Fruit fly (Drosophila melanogaster) whole organism, adult: ENCODE measurements around the gene CG7484.

Source experiments
- CG11617 ChIP-seq: fragments of 200-800 bp; sonication (Bioruptor generic); optimal IDR thresholded peaks from 2 replicates; lab custom pipeline; 2017; ENCODE audit warnings: mild to moderate bottlenecking, missing biosample characterization, missing genetic modification reagents, missing genetic modification characterization
- CG12768 ChIP-seq: fragments of 200-800 bp; sonication (Bioruptor generic); optimal IDR thresholded peaks from 2 replicates; lab custom pipeline; 2017; ENCODE audit warnings: missing biosample characterization, missing genetic modification characterization, mild to moderate bottlenecking, moderate library complexity, missing genetic modification reagents
- CG14711 ChIP-seq: fragments of 200-800 bp; sonication (Bioruptor generic); optimal IDR thresholded peaks from 2 replicates; lab custom pipeline; 2018; ENCODE audit warnings: missing biosample characterization, mild to moderate bottlenecking, missing genetic modification characterization, moderate library complexity
- CG1620 ChIP-seq: fragments of 200-800 bp; sonication (Bioruptor generic); optimal IDR thresholded peaks from 2 replicates; lab custom pipeline; 2016; ENCODE audit warnings: missing biosample characterization, missing genetic modification characterization
- CG33017 ChIP-seq: fragments of 200-800 bp; sonication (Bioruptor generic); optimal IDR thresholded peaks from 2 replicates; lab custom pipeline; 2018; ENCODE audit warnings: missing biosample characterization, mild to moderate bottlenecking, missing genetic modification characterization, moderate library complexity
- CG5204 ChIP-seq: fragments of 200-800 bp; sonication (Bioruptor generic); optimal IDR thresholded peaks from 2 replicates; lab custom pipeline; 2016; ENCODE audit warnings: missing biosample characterization, missing genetic modification characterization
- CG7045 ChIP-seq: fragments of 200-800 bp; sonication (Bioruptor generic); optimal IDR thresholded peaks from 2 replicates; lab custom pipeline; 2017; ENCODE audit warnings: missing biosample characterization, mild to moderate bottlenecking, missing genetic modification characterization
- CG7101 ChIP-seq: fragments of 200-800 bp; sonication (Bioruptor generic); optimal IDR thresholded peaks from 2 replicates; lab custom pipeline; 2018; ENCODE audit warnings: missing biosample characterization, mild to moderate bottlenecking, missing genetic modification characterization, moderate library complexity
- Clk ChIP-seq: fragments of 200-800 bp; sonication (Bioruptor generic); optimal IDR thresholded peaks from 2 replicates; lab custom pipeline; 2017; ENCODE audit warnings: missing biosample characterization, missing genetic modification characterization
- Crg-1 ChIP-seq: fragments of 200-800 bp; sonication (Bioruptor generic); optimal IDR thresholded peaks from 2 replicates; lab custom pipeline; 2016; ENCODE audit warnings: missing biosample characterization, missing genetic modification characterization
- Hr96 ChIP-seq: fragments of 200-800 bp; sonication (Bioruptor generic); optimal IDR thresholded peaks from 2 replicates; lab custom pipeline; 2016; ENCODE audit warnings: missing biosample characterization, missing genetic modification characterization
- Mnt ChIP-seq: fragments of 200-800 bp; sonication (Bioruptor generic); optimal IDR thresholded peaks from 2 replicates; lab custom pipeline; 2016; ENCODE audit warnings: missing biosample characterization, mild to moderate bottlenecking, missing genetic modification characterization
- bab1 ChIP-seq: fragments of 200-800 bp; sonication (Bioruptor generic); optimal IDR thresholded peaks from 3 replicates; lab custom pipeline; 2019; ENCODE audit warnings: missing biosample characterization, mild to moderate bottlenecking, missing genetic modification characterization, moderate library complexity
- cic ChIP-seq: fragments of 200-800 bp; sonication (Bioruptor generic); optimal IDR thresholded peaks from 2 replicates; lab custom pipeline; 2017; ENCODE audit warnings: missing biosample characterization, mild to moderate bottlenecking, missing genetic modification characterization, moderate library complexity
- cnc ChIP-seq, 2 experiments: fragments of >200 bp; optimal IDR thresholded peaks; 2 replicates each; lab custom pipeline; 2017
- kay ChIP-seq: fragments of 200-800 bp; sonication (Bioruptor generic); peaks from one replicate; lab custom pipeline; 2016; ENCODE audit warnings: missing biosample characterization, missing genetic modification characterization, borderline replicate concordance
- ovo ChIP-seq: fragments of 200-800 bp; sonication (Bioruptor generic); optimal IDR thresholded peaks from 2 replicates; lab custom pipeline; 2016; ENCODE audit warnings: missing biosample characterization, missing genetic modification characterization
- pad ChIP-seq: fragments of 200-800 bp; sonication (Bioruptor generic); optimal IDR thresholded peaks from 3 replicates; lab custom pipeline; 2017; ENCODE audit warnings: missing biosample characterization, missing genetic modification characterization, mild to moderate bottlenecking, moderate library complexity, missing genetic modification reagents
- tj ChIP-seq: fragments of 200-800 bp; sonication (Bioruptor generic); optimal IDR thresholded peaks from 3 replicates; lab custom pipeline; 2017; ENCODE audit warnings: missing biosample characterization, mild to moderate bottlenecking, missing genetic modification characterization, moderate library complexity
- toe ChIP-seq: fragments of 200-800 bp; sonication (Bioruptor generic); optimal IDR thresholded peaks from 2 replicates; lab custom pipeline; 2016; ENCODE audit warnings: missing biosample characterization, missing genetic modification characterization

Gene CG7484

dm6 chr3L:17616876-17617279, 37.5 kb upstream of the CG7484 start:
- TF ChIP-seq pad (GFP tag; lab: Kevin White, UChicago), result peak; percentile 10
- TF ChIP-seq CG1620 (GFP tag; lab: Kevin White, UChicago), result no peak
- no peak for TF ChIP-seq Hr96 (GFP tag; lab: Kevin White, UChicago)
- TF ChIP-seq cnc (optimal IDR thresholded peaks at IDR 0.05; lab: Kevin White, UChicago), result no peak
- TF ChIP-seq cic (GFP tag; lab: Kevin White, UChicago), result peak; percentile 92
- TF ChIP-seq CG12768 (GFP tag; lab: Kevin White, UChicago), result peak; percentile 76
- peak; percentile 19 for TF ChIP-seq CG11617 (GFP tag; lab: Kevin White, UChicago)
- TF ChIP-seq CG7101 (tag; lab: Kevin White, UChicago), result peak; percentile 5
- TF ChIP-seq ovo, result peak; percentile 78
- no peak for TF ChIP-seq bab1
- no peak for TF ChIP-seq kay (GFP tag; lab: Kevin White, UChicago)
- TF ChIP-seq Clk, result no peak
- no peak for TF ChIP-seq tj (GFP tag; lab: Kevin White, UChicago)
- peak; percentile 39 for TF ChIP-seq Crg-1 (GFP tag; lab: Kevin White, UChicago)
- TF ChIP-seq toe (GFP tag; lab: Kevin White, UChicago), result no peak
- TF ChIP-seq CG14711 (tag; lab: Kevin White, UChicago), result no peak
- TF ChIP-seq Mnt (GFP tag; lab: Kevin White, UChicago), result peak; percentile 62
- TF ChIP-seq CG33017 (tag; lab: Kevin White, UChicago), result peak; percentile 33
- TF ChIP-seq CG7045 (GFP tag; lab: Kevin White, UChicago), result peak; percentile 9
- TF ChIP-seq CG5204 (GFP tag; lab: Kevin White, UChicago), result no peak

DNA sequence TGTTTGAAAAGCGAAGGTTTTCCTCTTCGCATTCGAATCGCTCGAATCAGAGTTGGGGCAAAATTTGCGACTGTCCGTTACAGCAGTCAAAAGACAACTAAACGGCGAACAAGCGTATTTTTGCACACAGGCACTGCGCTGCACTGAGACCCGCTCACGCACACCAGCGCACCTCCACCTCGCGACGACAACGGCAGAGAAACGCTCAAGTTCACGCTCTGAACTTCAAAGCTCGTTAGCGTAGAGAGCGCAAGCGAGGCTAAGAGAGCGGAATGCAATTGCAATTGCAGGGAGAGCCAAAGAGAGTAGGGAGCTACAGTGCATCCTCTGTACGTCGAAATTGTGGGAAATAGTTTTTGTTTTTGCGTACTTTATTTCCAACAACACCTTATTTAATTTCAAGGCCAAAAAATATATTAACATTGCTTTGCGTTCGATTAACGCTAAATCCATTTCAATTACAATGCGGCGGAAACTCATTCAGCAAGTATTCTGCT, 35.2 kb upstream of the CG7484 start, which contains the start of gene Eip74EF:
Gene Eip74EF (minus strand): TSS at position 117 of the 497 bp plus-strand sequence.
- TF ChIP-seq ovo (peak; percentile 69), toe (GFP tag; lab: Kevin White, UChicago) (peak; percentile 42), Hr96 (GFP tag; lab: Kevin White, UChicago) (peak; percentile 58), cic (GFP tag; lab: Kevin White, UChicago) (peak; percentile 65), Clk (no peak), tj (GFP tag; lab: Kevin White, UChicago) (peak; percentile 81), CG11617 (GFP tag; lab: Kevin White, UChicago) (peak; percentile 61), CG1620 (GFP tag; lab: Kevin White, UChicago) (no peak), bab1 (peak; percentile 75), CG12768 (GFP tag; lab: Kevin White, UChicago) (peak; percentile 80), CG7045 (GFP tag; lab: Kevin White, UChicago) (peak; percentile 63), CG33017 (tag; lab: Kevin White, UChicago) (peak; percentile 78), pad (GFP tag; lab: Kevin White, UChicago) (peak; percentile 40), CG7101 (tag; lab: Kevin White, UChicago) (peak; percentile 58), cnc (optimal IDR thresholded peaks at IDR 0.05; lab: Kevin White, UChicago) (no peak), CG5204 (GFP tag; lab: Kevin White, UChicago) (no peak), Crg-1 (GFP tag; lab: Kevin White, UChicago) (peak; percentile 21), kay (GFP tag; lab: Kevin White, UChicago) (no peak), CG14711 (tag; lab: Kevin White, UChicago) (peak; percentile 46), Mnt (GFP tag; lab: Kevin White, UChicago) (peak; percentile 68)

DNA sequence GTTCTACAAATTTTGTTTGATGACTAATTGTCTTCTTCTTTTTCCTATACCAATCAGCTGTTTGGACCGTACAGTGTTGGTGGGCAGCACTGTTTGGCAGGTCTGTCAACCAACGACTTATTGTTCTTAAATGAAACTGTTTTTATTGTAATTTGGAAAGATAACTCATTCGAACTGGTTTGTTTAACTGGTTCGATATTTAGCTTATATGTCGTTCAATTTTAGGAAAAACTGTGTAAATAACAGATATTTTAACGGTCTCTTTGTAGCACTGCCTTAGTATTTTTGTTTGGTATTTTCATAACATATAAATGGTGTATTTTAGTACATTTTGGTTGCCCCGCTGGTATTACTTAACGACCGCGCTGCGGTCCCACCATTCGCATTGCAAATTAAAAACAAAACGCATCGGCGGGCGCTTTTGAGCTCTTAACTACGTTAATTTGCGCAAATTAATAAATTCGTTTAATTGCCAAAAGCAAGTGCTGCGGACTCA, 32.9 kb upstream of the CG7484 start, which contains the start of the genes Vps60 and anchor:
Gene Vps60 (minus strand): TSS at position 175 of the 496 bp plus-strand sequence.
Gene anchor (plus strand): TSS at position 374 of the 496 bp plus-strand sequence.
- TF ChIP-seq CG1620 (GFP tag; lab: Kevin White, UChicago) (peak; percentile 52), toe (GFP tag; lab: Kevin White, UChicago) (no peak), Clk (peak; percentile 64), CG11617 (GFP tag; lab: Kevin White, UChicago) (peak; percentile 80), CG12768 (GFP tag; lab: Kevin White, UChicago) (peak; percentile 79), Crg-1 (GFP tag; lab: Kevin White, UChicago) (peak; percentile 61), Hr96 (GFP tag; lab: Kevin White, UChicago) (peak; percentile 70), CG14711 (tag; lab: Kevin White, UChicago) (peak; percentile 73), ovo (peak; percentile 51), tj (GFP tag; lab: Kevin White, UChicago) (peak; percentile 47), Mnt (GFP tag; lab: Kevin White, UChicago) (peak; percentile 63), CG33017 (tag; lab: Kevin White, UChicago) (peak; percentile 65), bab1 (peak; percentile 81), pad (GFP tag; lab: Kevin White, UChicago) (peak; percentile 75), cnc (optimal IDR thresholded peaks at IDR 0.05; lab: Kevin White, UChicago) (no peak), CG7045 (GFP tag; lab: Kevin White, UChicago) (peak; percentile 49), kay (GFP tag; lab: Kevin White, UChicago) (peak; percentile 99), cic (GFP tag; lab: Kevin White, UChicago) (peak; percentile 67), CG5204 (GFP tag; lab: Kevin White, UChicago) (no peak), CG7101 (tag; lab: Kevin White, UChicago) (peak; percentile 74)

- no peak for TF ChIP-seq CG7101 (tag; lab: Kevin White, UChicago)
- TF ChIP-seq CG33017 (tag; lab: Kevin White, UChicago), result peak; percentile 9
- TF ChIP-seq ovo, result no peak
- TF ChIP-seq cic (GFP tag; lab: Kevin White, UChicago), result peak; percentile 65
- no peak for TF ChIP-seq Mnt (GFP tag; lab: Kevin White, UChicago)
- no peak for TF ChIP-seq toe (GFP tag; lab: Kevin White, UChicago)
- no peak for TF ChIP-seq CG7045 (GFP tag; lab: Kevin White, UChicago)
- TF ChIP-seq bab1, result no peak
- TF ChIP-seq tj (GFP tag; lab: Kevin White, UChicago), result no peak
- TF ChIP-seq cnc (optimal IDR thresholded peaks at IDR 0.05; lab: Kevin White, UChicago), result no peak
- TF ChIP-seq pad (GFP tag; lab: Kevin White, UChicago), result no peak
- no peak for TF ChIP-seq CG12768 (GFP tag; lab: Kevin White, UChicago)
- no peak for TF ChIP-seq kay (GFP tag; lab: Kevin White, UChicago)
- no peak for TF ChIP-seq CG1620 (GFP tag; lab: Kevin White, UChicago)
Observed at dm6 chr3L:17622081-17622850, 32.2 kb upstream of the CG7484 start.
